Worm (Caenorhabditis elegans) whole organism, young adult: ENCODE results near the gene C12D5.10.

ENCODE experiments used
- F10E7.11 ChIP-seq: sonication (generic microtip); optimal IDR thresholded peaks from 2 replicates; lab custom pipeline; 2017; ENCODE audit warnings: mild to moderate bottlenecking, missing genetic modification characterization, moderate library complexity, missing compliant biosample characterization
- F55B11.4 ChIP-seq: sonication (generic microtip); optimal IDR thresholded peaks from 2 replicates; lab custom pipeline; 2016; ENCODE audit warnings: missing compliant biosample characterization, missing genetic modification characterization, borderline replicate concordance; ENCODE audit not compliant: insufficient read depth
- dox-1 ChIP-seq: fragments of 200-800 bp; sonication (Bioruptor generic); IDR thresholded peaks from 2 replicates; pipeline ENCODE4 v1.3.6; 2022; ENCODE audit warnings: missing genetic modification reagents, missing genetic modification characterization, missing compliant biosample characterization
- mel-28 ChIP-seq: sonication (generic microtip); optimal IDR thresholded peaks from 2 replicates; lab custom pipeline; 2016; ENCODE audit warnings: borderline replicate concordance, mild to moderate bottlenecking, missing genetic modification characterization, missing compliant biosample characterization

- TF ChIP-seq F55B11.4 (tag; lab: Kevin White, UChicago) (no peak), mel-28 (no peak), F10E7.11 (tag; lab: Kevin White, UChicago) (no peak), dox-1 (GFP tag; lab: Robert Waterston, UW) (no peak)
Measured at ce11 chrV:7741918-7742317, 48.6 kb upstream of the C12D5.10 start.
